Worm (Caenorhabditis elegans) whole organism, midembryonic: ENCODE data around the gene wrn-1.

Experiments used
- T22C8.4 ChIP-seq: fragments of 200-800 bp; sonication (Bioruptor generic); IDR thresholded peaks from 2 replicates; pipeline ENCODE4 v1.3.6; 2022; ENCODE audit warnings: missing genetic modification characterization, missing compliant biosample characterization
- cog-1 ChIP-seq: sonication (generic microtip); optimal IDR thresholded peaks from 2 replicates; lab custom pipeline; 2016; ENCODE audit warnings: missing genetic modification characterization, missing compliant biosample characterization
- flt-1 ChIP-seq: fragments of 200-800 bp; sonication (Bioruptor generic); IDR thresholded peaks from 2 replicates; pipeline ENCODE4 v1.3.6; 2022; ENCODE audit warnings: missing genetic modification characterization, missing compliant biosample characterization
- klf-2 ChIP-seq: fragments of 200-800 bp; sonication (Bioruptor generic); conservative IDR thresholded peaks from 2 replicates; pipeline ENCODE4 v1.3.6; 2022; ENCODE audit warnings: missing genetic modification reagents, missing genetic modification characterization, missing compliant biosample characterization
- med-1 ChIP-seq: sonication (generic microtip); optimal IDR thresholded peaks from 2 replicates; lab custom pipeline; 2017; ENCODE audit warnings: missing genetic modification characterization, mild to moderate bottlenecking, missing compliant biosample characterization, antibody characterized with exemption, missing genetic modification reagents; ENCODE audit not compliant: insufficient read depth
- ref-1 ChIP-seq: fragments of 200-800 bp; sonication (Bioruptor generic); conservative IDR thresholded peaks from 2 replicates; pipeline ENCODE4 v1.3.6; 2022; ENCODE audit warnings: missing genetic modification reagents, missing genetic modification characterization, missing compliant biosample characterization
- tab-1 ChIP-seq: fragments of 200-800 bp; sonication (Bioruptor generic); IDR thresholded peaks from 2 replicates; pipeline ENCODE4 v1.3.6; 2022; ENCODE audit warnings: missing genetic modification characterization, missing compliant biosample characterization
- ztf-23 ChIP-seq: fragments of 200-800 bp; sonication (Bioruptor generic); IDR thresholded peaks from 2 replicates; pipeline ENCODE4 v1.3.6; 2022; ENCODE audit warnings: missing genetic modification reagents, missing genetic modification characterization, missing compliant biosample characterization
- ztf-29 ChIP-seq: fragments of 200-800 bp; sonication (Bioruptor generic); IDR thresholded peaks from 2 replicates; pipeline ENCODE4 v1.3.6; 2022; ENCODE audit warnings: missing genetic modification reagents, missing genetic modification characterization, missing compliant biosample characterization

Gene wrn-1

DNA sequence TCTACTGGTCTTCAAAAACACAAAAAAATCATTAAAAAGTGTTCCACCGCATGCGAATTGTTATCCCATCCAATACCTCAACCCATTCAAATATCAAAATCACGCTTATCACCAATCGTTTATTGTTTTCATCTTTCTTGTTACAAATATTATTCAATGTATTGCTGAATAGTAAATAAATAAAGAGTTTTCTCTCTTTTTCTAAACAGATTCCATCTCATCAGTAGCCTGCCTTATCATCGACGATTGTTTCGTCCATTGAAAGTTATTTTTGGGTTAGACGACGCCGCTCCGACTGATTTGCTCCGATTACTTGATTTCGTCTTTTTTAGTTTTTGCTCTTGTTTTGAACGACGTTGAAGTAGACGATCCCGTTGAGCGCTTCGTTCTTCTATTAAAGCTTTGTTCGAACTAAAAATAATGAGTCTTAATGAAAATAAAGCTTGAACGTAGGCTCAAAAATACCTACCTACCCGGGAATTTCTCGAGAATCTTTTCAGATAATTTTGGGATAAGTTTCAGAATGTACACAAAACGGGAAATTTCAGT lies 28.6 kb upstream of the wrn-1 start:
- TF ChIP-seq tab-1 (GFP tag; lab: Robert Waterston, UW) (no peak), med-1 (GFP tag; lab: Kevin White, UChicago) (no peak), T22C8.4 (no peak), flt-1 (GFP tag; lab: Robert Waterston, UW) (no peak), cog-1 (tag; lab: Kevin White, UChicago) (no peak), ref-1 (GFP tag; lab: Robert Waterston, UW) (no peak), klf-2 (GFP tag; lab: Robert Waterston, UW) (no peak), ztf-29 (GFP tag; lab: Robert Waterston, UW) (no peak), ztf-23 (GFP tag; lab: Robert Waterston, UW) (no peak)

DNA sequence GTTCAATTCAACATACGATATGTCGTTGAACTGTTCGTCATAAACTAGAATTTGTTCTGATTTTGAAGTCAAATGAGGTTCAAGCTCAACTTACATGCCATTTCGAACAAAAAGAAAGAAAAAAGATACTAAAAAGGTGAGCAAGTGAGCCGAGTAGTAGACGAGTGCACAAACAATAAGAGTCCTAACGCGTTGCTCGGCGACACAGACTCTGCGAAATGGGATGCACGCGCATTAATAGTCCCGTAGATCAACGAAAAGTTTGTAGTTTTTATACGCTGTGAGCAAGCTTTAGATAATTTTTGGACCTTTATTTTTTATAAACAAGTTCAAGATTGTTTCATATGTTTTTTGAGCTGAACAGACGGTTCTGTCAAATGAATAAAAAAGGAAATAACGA lies 26.1 kb upstream of the wrn-1 start, which contains the start of gene C56E6.4:
Gene C56E6.4, minus strand, starts transcription at position 101 of the 400 bp plus-strand sequence.
- no peak for TF ChIP-seq flt-1 (GFP tag; lab: Robert Waterston, UW)
- no peak for TF ChIP-seq ztf-29 (GFP tag; lab: Robert Waterston, UW)
- TF ChIP-seq klf-2 (GFP tag; lab: Robert Waterston, UW), result no peak
- TF ChIP-seq med-1 (GFP tag; lab: Kevin White, UChicago), result no peak
- TF ChIP-seq ztf-23 (GFP tag; lab: Robert Waterston, UW), result no peak
- no peak for TF ChIP-seq tab-1 (GFP tag; lab: Robert Waterston, UW)
- no peak for TF ChIP-seq ref-1 (GFP tag; lab: Robert Waterston, UW)
- TF ChIP-seq cog-1 (tag; lab: Kevin White, UChicago), result no peak
- no peak for TF ChIP-seq T22C8.4

DNA sequence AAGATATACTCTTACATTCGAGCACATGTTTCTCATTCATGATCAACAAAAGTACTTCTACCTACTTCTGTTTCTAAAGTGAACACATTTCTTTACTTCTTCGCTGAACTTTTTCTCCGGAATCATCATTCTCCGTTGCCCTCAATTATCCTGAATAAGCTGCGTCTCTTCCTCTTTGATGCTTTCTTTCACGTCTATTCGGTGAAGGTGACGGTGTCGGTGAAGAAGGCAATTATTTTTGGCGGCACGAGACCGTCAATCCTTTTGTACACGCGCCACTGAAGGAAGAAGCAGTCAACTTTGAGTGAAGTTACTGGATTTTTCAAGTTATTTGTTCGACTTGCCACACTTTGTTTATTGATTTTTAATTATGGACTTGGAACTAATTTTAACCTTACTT lies 23.2 kb upstream of the wrn-1 start, which contains the start of gene abch-1:
Gene abch-1, minus strand, starts transcription at position 101 of the 400 bp plus-strand sequence.
- TF ChIP-seq flt-1 (GFP tag; lab: Robert Waterston, UW) (no peak), T22C8.4 (no peak), klf-2 (GFP tag; lab: Robert Waterston, UW) (no peak), cog-1 (tag; lab: Kevin White, UChicago) (no peak), med-1 (GFP tag; lab: Kevin White, UChicago) (no peak), ztf-23 (GFP tag; lab: Robert Waterston, UW) (no peak), ztf-29 (GFP tag; lab: Robert Waterston, UW) (no peak), ref-1 (GFP tag; lab: Robert Waterston, UW) (no peak), tab-1 (GFP tag; lab: Robert Waterston, UW) (no peak)

DNA sequence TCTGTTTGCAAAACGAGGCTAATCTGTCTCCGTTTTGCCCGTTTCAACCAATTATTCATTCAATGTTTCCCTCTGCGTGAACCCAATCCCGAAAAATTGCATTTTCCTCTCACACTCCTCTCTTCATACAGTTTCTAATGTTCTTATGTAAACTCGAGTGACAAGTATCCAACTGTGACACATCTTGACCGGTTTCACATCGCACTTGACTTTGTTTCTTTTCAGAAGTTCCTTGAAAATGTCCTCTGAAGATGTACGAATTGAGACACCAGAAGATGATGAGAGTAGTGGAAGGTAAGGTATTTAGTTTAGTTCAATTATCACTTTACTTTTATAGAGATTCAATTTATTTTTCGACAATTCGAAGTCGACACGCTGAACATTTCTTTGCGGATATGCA lies 22.8 kb upstream of the wrn-1 start, which contains the start of gene abcx-1:
Gene abcx-1, plus strand, starts transcription at position 224 of the 400 bp plus-strand sequence.
- TF ChIP-seq med-1 (GFP tag; lab: Kevin White, UChicago) (no peak), flt-1 (GFP tag; lab: Robert Waterston, UW) (no peak), T22C8.4 (no peak), klf-2 (GFP tag; lab: Robert Waterston, UW) (no peak), cog-1 (tag; lab: Kevin White, UChicago) (no peak), ztf-29 (GFP tag; lab: Robert Waterston, UW) (no peak), ztf-23 (GFP tag; lab: Robert Waterston, UW) (no peak), ref-1 (GFP tag; lab: Robert Waterston, UW) (no peak), tab-1 (GFP tag; lab: Robert Waterston, UW) (no peak)

DNA sequence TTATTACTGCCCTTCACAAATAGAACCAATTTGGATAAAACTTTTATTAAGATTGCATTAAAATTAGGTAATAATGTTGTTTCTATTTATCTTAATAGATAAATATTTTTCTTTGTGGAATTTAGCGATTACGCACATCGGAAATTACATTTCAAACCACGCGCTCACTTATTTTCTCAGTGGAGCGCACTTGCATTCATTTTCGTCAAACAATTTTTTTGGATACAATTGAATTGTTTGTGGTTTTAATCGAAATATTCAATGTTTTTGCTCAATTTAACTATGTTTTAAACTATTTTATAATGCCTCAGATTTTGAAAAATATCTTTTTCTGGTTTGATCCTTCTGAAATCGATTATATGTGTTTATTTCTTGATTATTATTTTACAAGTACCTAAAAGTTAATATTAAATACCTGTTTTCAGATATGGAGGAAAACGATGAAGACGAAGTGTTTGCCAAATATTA lies 18.8 kb upstream of the wrn-1 start, which contains the start of gene utp-20:
Gene utp-20, plus strand, starts transcription at position 418 of the 468 bp plus-strand sequence.
- no peak for TF ChIP-seq med-1 (GFP tag; lab: Kevin White, UChicago)
- peak; percentile 14 for TF ChIP-seq cog-1 (tag; lab: Kevin White, UChicago)

DNA sequence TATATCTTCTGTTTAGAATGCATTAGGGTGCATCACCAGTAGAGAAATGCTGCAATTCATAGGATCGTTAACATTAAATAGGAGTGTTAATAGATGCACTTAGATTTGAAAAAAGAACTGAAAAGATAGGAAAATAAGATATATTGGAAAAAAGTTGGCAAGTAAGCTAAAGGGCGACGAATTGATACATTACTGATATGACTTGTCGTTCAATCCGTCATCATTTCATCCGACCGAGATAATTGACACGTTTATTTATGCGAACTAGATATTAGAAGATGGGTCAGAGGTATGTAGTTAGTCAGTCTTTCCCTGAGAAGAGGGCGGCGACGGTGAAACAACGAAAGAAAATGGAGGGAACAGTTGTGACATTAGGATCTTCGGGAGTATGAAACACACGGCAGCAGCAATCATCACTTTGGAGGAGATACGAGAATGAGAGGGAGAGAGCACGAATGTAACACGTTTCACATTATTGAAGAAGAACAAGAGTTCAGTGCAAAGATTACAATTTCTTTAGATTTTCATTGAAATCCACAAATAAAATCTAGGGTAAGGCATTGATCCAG lies 9.9 kb upstream of the wrn-1 start, which contains the start of gene lron-15:
Gene lron-15, minus strand, starts transcription at position 51 of the 569 bp plus-strand sequence.
- no peak for TF ChIP-seq cog-1 (tag; lab: Kevin White, UChicago)
- no peak for TF ChIP-seq T22C8.4
- TF ChIP-seq ref-1 (GFP tag; lab: Robert Waterston, UW), result no peak
- TF ChIP-seq ztf-23 (GFP tag; lab: Robert Waterston, UW), result no peak
- TF ChIP-seq klf-2 (GFP tag; lab: Robert Waterston, UW), result no peak
- TF ChIP-seq tab-1 (GFP tag; lab: Robert Waterston, UW), result no peak
- no peak for TF ChIP-seq ztf-29 (GFP tag; lab: Robert Waterston, UW)
- TF ChIP-seq flt-1 (GFP tag; lab: Robert Waterston, UW), result no peak
- no peak for TF ChIP-seq med-1 (GFP tag; lab: Kevin White, UChicago)

DNA sequence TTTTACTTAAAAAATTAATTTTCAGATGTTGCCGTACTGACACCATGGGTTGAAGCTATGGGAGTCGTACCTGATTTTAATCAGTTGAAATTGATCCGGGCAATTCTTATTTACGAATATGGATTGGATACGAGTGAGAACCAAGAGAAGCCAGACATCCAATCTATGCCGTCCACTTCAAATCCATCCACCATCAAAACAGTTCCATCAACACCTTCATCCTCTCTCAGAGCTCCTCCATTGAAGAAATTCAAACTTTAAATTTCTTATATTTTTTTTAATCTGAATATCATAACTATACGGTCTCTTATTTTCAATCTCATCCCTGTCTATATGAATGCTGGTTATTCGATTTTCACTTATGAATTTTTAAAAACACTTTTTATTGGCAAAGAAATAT lies 4.1 kb downstream of the wrn-1 start:
- TF ChIP-seq ref-1 (GFP tag; lab: Robert Waterston, UW) (no peak), ztf-29 (GFP tag; lab: Robert Waterston, UW) (no peak), tab-1 (GFP tag; lab: Robert Waterston, UW) (no peak), med-1 (GFP tag; lab: Kevin White, UChicago) (no peak), T22C8.4 (no peak), flt-1 (GFP tag; lab: Robert Waterston, UW) (no peak), klf-2 (GFP tag; lab: Robert Waterston, UW) (no peak), ztf-23 (GFP tag; lab: Robert Waterston, UW) (no peak), cog-1 (tag; lab: Kevin White, UChicago) (no peak)

DNA sequence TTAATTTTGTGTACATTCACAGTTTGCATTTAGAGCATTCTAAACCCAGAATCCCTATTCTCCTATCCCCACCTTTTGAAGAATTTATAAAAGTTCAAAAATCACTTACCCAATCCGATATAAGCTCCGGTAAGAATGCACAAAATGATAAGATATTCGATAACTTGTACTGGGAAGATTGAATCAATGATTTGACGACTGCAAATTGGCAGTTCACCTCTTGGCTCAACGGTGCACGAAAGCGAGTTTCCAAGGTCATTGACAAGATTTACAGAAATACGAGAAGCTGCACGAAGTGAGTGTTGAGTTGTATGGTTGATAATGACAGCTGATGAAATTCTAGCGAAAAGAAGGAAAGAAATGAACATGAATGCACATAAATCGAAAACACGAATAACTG lies 5.5 kb downstream of the wrn-1 start:
- TF ChIP-seq ztf-23 (GFP tag; lab: Robert Waterston, UW), result no peak

DNA sequence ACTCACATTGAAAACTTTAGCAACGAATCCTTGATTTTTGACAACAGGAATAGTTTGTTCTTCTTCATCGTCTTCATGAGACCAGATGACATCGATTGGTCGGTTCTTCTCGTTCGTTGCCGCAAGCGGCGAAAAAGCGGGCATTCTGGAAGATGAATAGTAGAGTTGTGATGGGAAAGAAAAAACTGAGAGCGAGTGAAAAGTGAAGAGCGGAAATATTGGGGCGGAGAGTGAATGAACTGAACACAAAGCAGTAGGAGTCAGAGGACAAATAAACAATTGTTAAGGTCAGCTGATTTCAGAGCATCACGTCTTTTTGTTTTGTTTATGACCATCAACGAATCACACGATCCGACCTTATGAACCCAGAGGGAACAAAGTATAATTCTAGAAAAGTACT lies 6.5 kb downstream of the wrn-1 start, which contains the start of gene F18C5.10:
Gene F18C5.10, minus strand, starts transcription at position 145 of the 400 bp plus-strand sequence.
- TF ChIP-seq ztf-23 (GFP tag; lab: Robert Waterston, UW) (no peak), klf-2 (GFP tag; lab: Robert Waterston, UW) (no peak), ref-1 (GFP tag; lab: Robert Waterston, UW) (no peak), med-1 (GFP tag; lab: Kevin White, UChicago) (no peak), tab-1 (GFP tag; lab: Robert Waterston, UW) (no peak), T22C8.4 (no peak), flt-1 (GFP tag; lab: Robert Waterston, UW) (no peak), cog-1 (tag; lab: Kevin White, UChicago) (no peak), ztf-29 (GFP tag; lab: Robert Waterston, UW) (no peak)
